Fruit fly (Drosophila melanogaster): Measurements from ENCODE around the gene CG10646.

Gene CG10646

dm6 chr3L:12496428-12497344 is 7.0 kb downstream of the CG10646 start, which contains the start of gene CG10657 (continued):
- TF ChIP-seq Pdp1 (GFP tag; optimal IDR thresholded peaks at IDR 0.05) = peak in 1 of 2 experiments; percentile 92
- no peak for TF ChIP-seq CG14014 (GFP tag; IDR thresholded peaks at IDR 0.05)
- peak; percentile 4 for TF ChIP-seq Sox102F (GFP tag; optimal IDR thresholded peaks at IDR 0.05)
- TF ChIP-seq tna (GFP tag; IDR thresholded peaks at IDR 0.05; ENCODE audit: partially characterized antibody) = no peak
- no peak for TF ChIP-seq CG10431 (GFP tag; optimal IDR thresholded peaks at IDR 0.05)
- no peak for TF ChIP-seq ham (GFP tag; IDR thresholded peaks at IDR 0.05)
- TF ChIP-seq CG11247 (GFP tag; IDR thresholded peaks at IDR 0.05) = no peak
- no peak for TF ChIP-seq CG7786 (GFP tag; optimal IDR thresholded peaks at IDR 0.05)
- TF ChIP-seq Dad (GFP tag; optimal IDR thresholded peaks at IDR 0.05) = no peak
- no peak for TF ChIP-seq CG11085 (GFP tag; IDR thresholded peaks at IDR 0.05)
- no peak for TF ChIP-seq scrt (GFP tag; optimal IDR thresholded peaks at IDR 0.05)
- TF ChIP-seq CG17802 (tag; optimal IDR thresholded peaks at IDR 0.05) = no peak
- TF ChIP-seq CG4730 (GFP tag; IDR thresholded peaks at IDR 0.05) = no peak
- no peak for TF ChIP-seq CG4328 (GFP tag; optimal IDR thresholded peaks at IDR 0.05)
- TF ChIP-seq z (GFP tag; IDR thresholded peaks at IDR 0.05) = peak; percentile 96
- no peak for TF ChIP-seq pan (optimal IDR thresholded peaks at IDR 0.05)
- TF ChIP-seq pan (GFP tag; optimal IDR thresholded peaks at IDR 0.05 in 1 of 2, IDR thresholded peaks at IDR 0.05 in 1 of 2) = no peak
- peak; percentile 8 for TF ChIP-seq Nf-YC (tag; optimal IDR thresholded peaks at IDR 0.05)
- no peak for TF ChIP-seq Kr (GFP tag; optimal IDR thresholded peaks at IDR 0.05)
- TF ChIP-seq her (GFP tag; optimal IDR thresholded peaks at IDR 0.05) = no peak
- TF ChIP-seq HHEX (GFP tag; optimal IDR thresholded peaks at IDR 0.05) = no peak
- no peak for TF ChIP-seq croc (GFP tag; conservative IDR thresholded peaks at IDR 0.05)
- peak; percentile 47 for TF ChIP-seq CG12769 (tag; optimal IDR thresholded peaks at IDR 0.05)
- no peak for TF ChIP-seq tin (GFP tag; optimal IDR thresholded peaks at IDR 0.05)
- TF ChIP-seq Gsc (GFP tag; IDR thresholded peaks at IDR 0.05) = no peak
- TF ChIP-seq CG2712 (tag; optimal IDR thresholded peaks at IDR 0.05) = no peak
- TF ChIP-seq HLH4C (GFP tag; IDR thresholded peaks at IDR 0.05; ENCODE audit: partially characterized antibody) = no peak
- TF ChIP-seq Abd-B (GFP tag; optimal IDR thresholded peaks at IDR 0.05) = no peak
- no peak for TF ChIP-seq ttk (GFP tag; IDR thresholded peaks at IDR 0.05)
- peak; percentile 55; the same call in 1 of the 2 replicates for TF ChIP-seq chm (GFP tag; IDR thresholded peaks at IDR 0.05)
- TF ChIP-seq sim (GFP tag; IDR thresholded peaks at IDR 0.05) = 0 out of 2 replicates have a peak, but pooled peaks have one; percentile 32
- no peak for TF ChIP-seq CG31441 (GFP tag; IDR thresholded peaks at IDR 0.05)
- no peak for TF ChIP-seq CG31224 (GFP tag; IDR thresholded peaks at IDR 0.05)
- TF ChIP-seq CHES-1-like (GFP tag; optimal IDR thresholded peaks at IDR 0.05) = no peak
- peak; percentile 81 for TF ChIP-seq sd (tag; optimal IDR thresholded peaks at IDR 0.05)
- TF ChIP-seq CG6254 (GFP tag; optimal IDR thresholded peaks at IDR 0.05) = no peak
- no peak for TF ChIP-seq sna (GFP tag; IDR thresholded peaks at IDR 0.05; ENCODE audit: partially characterized antibody)
- TF ChIP-seq slbo (GFP tag; IDR thresholded peaks at IDR 0.05) = no peak
- TF ChIP-seq danr (GFP tag; IDR thresholded peaks at IDR 0.05) = no peak
- TF ChIP-seq CG2889 (GFP tag; IDR thresholded peaks at IDR 0.05) = no peak
- TF ChIP-seq fd64A (GFP tag; optimal IDR thresholded peaks at IDR 0.05) = no peak
- TF ChIP-seq CG14441 (GFP tag; IDR thresholded peaks at IDR 0.05) = peak; percentile 25; the same call in 1 of the 2 replicates
- TF ChIP-seq stc (GFP tag; IDR thresholded peaks at IDR 0.05) = no peak
- TF ChIP-seq CG1529 (GFP tag; optimal IDR thresholded peaks at IDR 0.05) = no peak
- TF ChIP-seq CG12391 (tag; optimal IDR thresholded peaks at IDR 0.05) = no peak
- no peak for TF ChIP-seq pfk (GFP tag; optimal IDR thresholded peaks at IDR 0.05)
